Worm (Caenorhabditis elegans) whole organism, L3 larva: ENCODE data around the gene nck-1.
A peak's percentile ranks its signal among the peaks of the same experiment; 100 is the strongest.

ENCODE experiments used
- ZK546.5 ChIP-seq: sonication (generic microtip); optimal IDR thresholded peaks from 2 replicates; lab custom pipeline; 2017; ENCODE audit warnings: missing biosample characterization, missing genetic modification characterization
- ama-1 ChIP-seq: fragments of 150-350 bp; optimal IDR thresholded peaks from 2 replicates; lab custom pipeline; 2018
- ceh-16 ChIP-seq: sonication (generic microtip); optimal IDR thresholded peaks from 2 replicates; lab custom pipeline; 2017; ENCODE audit warnings: missing biosample characterization, missing genetic modification characterization
- ceh-28 ChIP-seq: fragments of 150-350 bp; optimal IDR thresholded peaks from 2 replicates; lab custom pipeline; 2014; ENCODE audit warnings: missing biosample characterization, missing genetic modification reagents, missing genetic modification characterization
- ceh-82 ChIP-seq: fragments of 150-350 bp; optimal IDR thresholded peaks from 2 replicates; lab custom pipeline; 2014; ENCODE audit warnings: missing biosample characterization, missing genetic modification characterization
- ceh-9 ChIP-seq: sonication (generic microtip); optimal IDR thresholded peaks from 2 replicates; lab custom pipeline; 2018; ENCODE audit warnings: missing biosample characterization, missing genetic modification characterization
- egl-27 ChIP-seq: sonication (generic microtip); optimal IDR thresholded peaks from 4 replicates; lab custom pipeline; 2017; ENCODE audit warnings: missing biosample characterization, missing genetic modification reagents, missing genetic modification characterization
- egl-5 ChIP-seq: fragments of 150-350 bp; optimal IDR thresholded peaks from 2 replicates; lab custom pipeline; 2017; ENCODE audit warnings: missing biosample characterization, missing genetic modification reagents, missing genetic modification characterization, inconsistent platforms
- elt-1 ChIP-seq: fragments of 150-350 bp; optimal IDR thresholded peaks from 2 replicates; lab custom pipeline; 2014; ENCODE audit warnings: missing biosample characterization, missing genetic modification characterization
- elt-2 ChIP-seq: sonication (generic microtip); optimal IDR thresholded peaks from 2 replicates; lab custom pipeline; 2016; ENCODE audit warnings: missing genetic modification reagents, mild to moderate bottlenecking, missing genetic modification characterization, missing compliant biosample characterization
- elt-3 ChIP-seq, 3 experiments: fragments of 150-350 bp in 1 of 3; sonication (generic microtip) in 2 of 3; optimal IDR thresholded peaks; 2 replicates in 2 of 3; 4 replicates in 1 of 3; lab custom pipeline; 2014 to 2017; ENCODE audit warnings: missing biosample characterization in 3 of 3, missing genetic modification characterization in 3 of 3
- eor-1 ChIP-seq, 2 experiments: fragments of 150-350 bp; optimal IDR thresholded peaks; 2 replicates each; lab custom pipeline; 2014 to 2018; ENCODE audit warnings: missing biosample characterization in 2 of 2, missing genetic modification characterization in 2 of 2
- fos-1 ChIP-seq: fragments of 150-350 bp; optimal IDR thresholded peaks from 2 replicates; lab custom pipeline; 2014; ENCODE audit warnings: missing biosample characterization, missing genetic modification characterization
- hmg-11 ChIP-seq: sonication (generic microtip); optimal IDR thresholded peaks from 2 replicates; lab custom pipeline; 2016; ENCODE audit warnings: missing genetic modification characterization, missing compliant biosample characterization
- jun-1 ChIP-seq: fragments of 150-350 bp; optimal IDR thresholded peaks from 2 replicates; lab custom pipeline; 2014; ENCODE audit warnings: missing biosample characterization, missing genetic modification reagents, missing genetic modification characterization
- lin-39 ChIP-seq: fragments of 150-350 bp; optimal IDR thresholded peaks from 2 replicates; lab custom pipeline; 2018; ENCODE audit warnings: missing biosample characterization, missing genetic modification reagents, missing genetic modification characterization
- lsy-12 ChIP-seq: sonication (generic microtip); optimal IDR thresholded peaks from 2 replicates; lab custom pipeline; 2016; ENCODE audit warnings: mild to moderate bottlenecking, missing genetic modification characterization, missing compliant biosample characterization
- mdl-1 ChIP-seq: fragments of 150-350 bp; optimal IDR thresholded peaks from 2 replicates; lab custom pipeline; 2014; ENCODE audit warnings: missing biosample characterization, missing genetic modification characterization
- nfya-1 ChIP-seq: sonication (generic microtip); optimal IDR thresholded peaks from 2 replicates; lab custom pipeline; 2017; ENCODE audit warnings: missing genetic modification characterization, mild to moderate bottlenecking, missing compliant biosample characterization, antibody characterized with exemption, moderate library complexity; ENCODE audit not compliant: insufficient read depth
- nhr-11 ChIP-seq: fragments of 150-350 bp; optimal IDR thresholded peaks from 2 replicates; lab custom pipeline; 2014; ENCODE audit warnings: missing biosample characterization, missing genetic modification characterization
- nhr-23 ChIP-seq: fragments of 150-350 bp; optimal IDR thresholded peaks from 2 replicates; lab custom pipeline; 2014; ENCODE audit warnings: missing biosample characterization, missing genetic modification reagents, missing genetic modification characterization
- nhr-237 ChIP-seq: fragments of 150-350 bp; optimal IDR thresholded peaks from 2 replicates; lab custom pipeline; 2014; ENCODE audit warnings: missing biosample characterization, missing genetic modification characterization
- nhr-25 ChIP-seq: sonication (generic microtip); optimal IDR thresholded peaks from 2 replicates; lab custom pipeline; 2017; ENCODE audit warnings: missing biosample characterization, missing genetic modification characterization
- nhr-43 ChIP-seq: sonication (generic microtip); optimal IDR thresholded peaks from 2 replicates; lab custom pipeline; 2016; ENCODE audit warnings: mild to moderate bottlenecking, missing genetic modification characterization, missing compliant biosample characterization; ENCODE audit not compliant: poor library complexity, severe bottlenecking
- nhr-76 ChIP-seq: fragments of 150-350 bp; sonication (generic microtip); optimal IDR thresholded peaks from 5 replicates; lab custom pipeline; 2014; ENCODE audit warnings: missing biosample characterization, missing genetic modification characterization
- nhr-77 ChIP-seq: fragments of 150-350 bp; optimal IDR thresholded peaks from 2 replicates; lab custom pipeline; 2014; ENCODE audit warnings: missing biosample characterization, missing genetic modification characterization
- pqm-1 ChIP-seq: fragments of 150-350 bp; optimal IDR thresholded peaks from 2 replicates; lab custom pipeline; 2017; ENCODE audit warnings: missing biosample characterization, missing genetic modification characterization, inconsistent platforms
- sea-2 ChIP-seq: fragments of 150-350 bp; sonication (generic microtip); optimal IDR thresholded peaks from 4 replicates; lab custom pipeline; 2014; ENCODE audit warnings: missing biosample characterization, missing genetic modification reagents, missing genetic modification characterization
- skn-1 ChIP-seq: fragments of 150-350 bp; optimal IDR thresholded peaks from 2 replicates; lab custom pipeline; 2014; ENCODE audit warnings: missing biosample characterization, missing genetic modification characterization
- snpc-4 ChIP-seq: fragments of 150-350 bp; optimal IDR thresholded peaks from 2 replicates; lab custom pipeline; 2014; ENCODE audit warnings: missing biosample characterization, missing genetic modification characterization
- tbx-2 ChIP-seq: sonication (generic microtip); optimal IDR thresholded peaks from 2 replicates; lab custom pipeline; 2016; ENCODE audit warnings: mild to moderate bottlenecking, missing genetic modification characterization, missing compliant biosample characterization
- zag-1 ChIP-seq: fragments of 150-350 bp; optimal IDR thresholded peaks from 2 replicates; lab custom pipeline; 2014; ENCODE audit warnings: missing biosample characterization, missing genetic modification characterization
- ztf-4 ChIP-seq: fragments of 150-350 bp; optimal IDR thresholded peaks from 2 replicates; lab custom pipeline; 2014; ENCODE audit warnings: missing biosample characterization, missing genetic modification characterization

The nck-1 gene

ce11 chrX:4136547-4137311 lies 16.5 kb downstream of the nck-1 start:
- no peak for TF ChIP-seq egl-27 (tag; lab: Kevin White, UChicago)
- no peak for TF ChIP-seq pqm-1 (tag; lab: Kevin White, UChicago)
- no peak for TF ChIP-seq nhr-237 (tag; lab: Kevin White, UChicago)
- no peak for TF ChIP-seq ama-1 (lab: Kevin White, UChicago)
- no peak for TF ChIP-seq nhr-77
- TF ChIP-seq ceh-9 (tag; lab: Kevin White, UChicago), result no peak
- TF ChIP-seq zag-1 (tag; lab: Kevin White, UChicago), result no peak
- TF ChIP-seq fos-1 (tag; lab: Kevin White, UChicago), result no peak
- no peak for TF ChIP-seq eor-1 (tag; optimal IDR thresholded peaks at IDR 0.05; lab: Kevin White, UChicago)
- TF ChIP-seq, all 47 proteins: peak for 0

ce11 chrX:4134855-4135254 lies 18.4 kb downstream of the nck-1 start, which contains the start of gene ZK470.2:
Gene ZK470.2 (plus strand): TSS chrX:4135155.
- TF ChIP-seq elt-2 (tag; lab: Kevin White, UChicago) (no peak), lsy-12 (tag; lab: Kevin White, UChicago) (no peak), tbx-2 (no peak), nhr-77 (no peak), sea-2 (GFP tag; lab: Kevin White, UChicago) (no peak)
- TF ChIP-seq, all 47 proteins: peak for 0

ce11 chrX:4133378-4133777 lies 19.9 kb downstream of the nck-1 start:
- peak; percentile 9 for TF ChIP-seq nfya-1 (tag; lab: Kevin White, UChicago)
- no peak for TF ChIP-seq ztf-4 (tag; lab: Kevin White, UChicago)
- no peak for TF ChIP-seq nhr-43 (tag; lab: Kevin White, UChicago)
- TF ChIP-seq nhr-237 (tag; lab: Kevin White, UChicago), result no peak
- TF ChIP-seq skn-1 (tag; lab: Kevin White, UChicago), result no peak
- TF ChIP-seq elt-2 (tag; lab: Kevin White, UChicago), result peak; percentile 18
- no peak for TF ChIP-seq nhr-11 (tag; lab: Kevin White, UChicago)
- TF ChIP-seq pqm-1 (tag; lab: Kevin White, UChicago), result peak; percentile 15
- TF ChIP-seq elt-3 (tag; optimal IDR thresholded peaks at IDR 0.05; lab: Kevin White, UChicago), result no peak
- TF ChIP-seq nhr-77, result no peak
- TF ChIP-seq ceh-16 (tag; lab: Kevin White, UChicago), result no peak
- peak; percentile 58 for TF ChIP-seq ama-1 (lab: Kevin White, UChicago)

ce11 chrX:4132243-4132642 lies 21.0 kb downstream of the nck-1 start:
- no peak for TF ChIP-seq mdl-1 (tag; lab: Kevin White, UChicago)
- no peak for TF ChIP-seq hmg-11 (tag; lab: Kevin White, UChicago)
- peak; percentile 1 for TF ChIP-seq egl-27 (tag; lab: Kevin White, UChicago)
- peak; percentile 48 for TF ChIP-seq elt-1
- no peak for TF ChIP-seq ceh-82 (tag; lab: Kevin White, UChicago)
- TF ChIP-seq egl-5 (tag; lab: Kevin White, UChicago), result peak; percentile 28
- TF ChIP-seq pqm-1 (tag; lab: Kevin White, UChicago), result peak; percentile 43
- no peak for TF ChIP-seq ceh-16 (tag; lab: Kevin White, UChicago)
- TF ChIP-seq ama-1 (lab: Kevin White, UChicago), result no peak
- TF ChIP-seq ceh-28 (tag; lab: Kevin White, UChicago), result peak; percentile 76
- peak; percentile 56 for TF ChIP-seq tbx-2
- no peak for TF ChIP-seq snpc-4 (tag; lab: Kevin White, UChicago)
- TF ChIP-seq nfya-1 (tag; lab: Kevin White, UChicago), result peak; percentile 44
- TF ChIP-seq fos-1 (tag; lab: Kevin White, UChicago), result no peak
- peak; percentile 79 for TF ChIP-seq ztf-4 (tag; lab: Kevin White, UChicago)
- TF ChIP-seq nhr-25, result peak; percentile 88
- peak; percentile 69 for TF ChIP-seq jun-1 (tag; lab: Kevin White, UChicago)
- TF ChIP-seq nhr-43 (tag; lab: Kevin White, UChicago), result peak; percentile 95
- TF ChIP-seq ceh-9 (tag; lab: Kevin White, UChicago), result no peak
- TF ChIP-seq lin-39 (tag; lab: Kevin White, UChicago), result no peak
- TF ChIP-seq nhr-23 (tag; lab: Kevin White, UChicago), result peak; percentile 94
- no peak for TF ChIP-seq nhr-76 (tag; lab: Kevin White, UChicago)
- TF ChIP-seq lsy-12 (tag; lab: Kevin White, UChicago), result no peak
- no peak for TF ChIP-seq ZK546.5 (tag; lab: Kevin White, UChicago)
- TF ChIP-seq elt-3 (tag; optimal IDR thresholded peaks at IDR 0.05; lab: Kevin White, UChicago), result peak; percentile 22 to 37 (median 29)
- TF ChIP-seq, all 47 proteins: peak for 13
